Worm (Caenorhabditis elegans): ENCODE data around the gene immp-2.

immp-2 gene

ce11 chrIV:1009546-1009945 is 3.9 kb upstream of the immp-2 start, which contains the start of gene Y55F3AM.9:
Gene Y55F3AM.9 (minus strand): TSS chrIV:1009734.
- TF ChIP-seq unc-62 (GFP tag; optimal IDR thresholded peaks at IDR 0.05), result no peak

ce11 chrIV:1006662-1007061 is 1.0 kb upstream of the immp-2 start:
- TF ChIP-seq unc-62 (GFP tag; optimal IDR thresholded peaks at IDR 0.05), result no peak

ce11 chrIV:1000441-1000840 is 5.2 kb downstream of the immp-2 start:
- no peak for TF ChIP-seq unc-62 (GFP tag; optimal IDR thresholded peaks at IDR 0.05)

- no peak for TF ChIP-seq unc-62 (GFP tag; optimal IDR thresholded peaks at IDR 0.05)
Measured at ce11 chrIV:999675-1000074, 6.0 kb downstream of the immp-2 start.

ce11 chrIV:998914-999313 is 6.7 kb downstream of the immp-2 start, which contains the start of gene Y55F3AM.5:
Gene Y55F3AM.5 (plus strand): TSS chrIV:999214.
- no peak for TF ChIP-seq unc-62 (GFP tag; optimal IDR thresholded peaks at IDR 0.05)

ce11 chrIV:991647-992400 is 13.8 kb downstream of the immp-2 start, which contains the start of gene lep-2:
Gene lep-2 (plus strand): TSS chrIV:992283.
- no peak for TF ChIP-seq unc-62 (GFP tag; optimal IDR thresholded peaks at IDR 0.05)

ce11 chrIV:991181-991642 is 14.4 kb downstream of the immp-2 start:
- no peak for TF ChIP-seq unc-62 (GFP tag; optimal IDR thresholded peaks at IDR 0.05)

ce11 chrIV:990352-990751 is 15.3 kb downstream of the immp-2 start, which contains the start of gene egrh-2:
Gene egrh-2 (minus strand): TSS chrIV:990452.
- no peak for TF ChIP-seq unc-62 (GFP tag; optimal IDR thresholded peaks at IDR 0.05)

- no peak for TF ChIP-seq unc-62 (GFP tag; optimal IDR thresholded peaks at IDR 0.05)
Measured at ce11 chrIV:983558-983957, 22.1 kb downstream of the immp-2 start.

ce11 chrIV:976372-976771 is 29.3 kb downstream of the immp-2 start:
- no peak for TF ChIP-seq unc-62 (GFP tag; optimal IDR thresholded peaks at IDR 0.05)

ce11 chrIV:972811-973428 is 32.7 kb downstream of the immp-2 start:
- TF ChIP-seq unc-62 (GFP tag; optimal IDR thresholded peaks at IDR 0.05), result no peak

ce11 chrIV:972401-972800 is 33.3 kb downstream of the immp-2 start:
- no peak for TF ChIP-seq unc-62 (GFP tag; optimal IDR thresholded peaks at IDR 0.05)

ce11 chrIV:971122-971521 is 34.5 kb downstream of the immp-2 start:
- no peak for TF ChIP-seq unc-62 (GFP tag; optimal IDR thresholded peaks at IDR 0.05)

ce11 chrIV:961862-962261 is 43.8 kb downstream of the immp-2 start:
- no peak for TF ChIP-seq unc-62 (GFP tag; optimal IDR thresholded peaks at IDR 0.05)

- no peak for TF ChIP-seq unc-62 (GFP tag; optimal IDR thresholded peaks at IDR 0.05)
Measured at ce11 chrIV:960177-960576, 45.5 kb downstream of the immp-2 start.

- TF ChIP-seq unc-62 (GFP tag; optimal IDR thresholded peaks at IDR 0.05), result no peak
Measured at ce11 chrIV:959221-959620, 46.4 kb downstream of the immp-2 start, which contains the start of gene plx-1. Gene plx-1 (plus strand): TSS chrIV:959521.

ce11 chrIV:957820-958219 is 47.8 kb downstream of the immp-2 start:
- TF ChIP-seq unc-62 (GFP tag; optimal IDR thresholded peaks at IDR 0.05), result no peak

Measured in whole organism, dauer.